Worm (Caenorhabditis elegans): Measurements from ENCODE around the gene C01G10.14.

The C01G10.14 gene

ce11 chrV:15082291-15082690 lies 23.5 kb downstream of the C01G10.14 start, which contains the start of the genes C01G10.10 and C01G10.9 (continued):
- TF ChIP-seq nhr-11 (tag; optimal IDR thresholded peaks at IDR 0.05) (no peak), fkh-10 (GFP tag; optimal IDR thresholded peaks at IDR 0.05) (no peak), sox-4 (tag; optimal IDR thresholded peaks at IDR 0.05) (peak; percentile 90), ztf-4 (tag; optimal IDR thresholded peaks at IDR 0.05) (no peak), lin-15B (tag; optimal IDR thresholded peaks at IDR 0.05) (no peak), dsc-1 (tag; optimal IDR thresholded peaks at IDR 0.05) (peak; percentile 90), nhr-19 (GFP tag; conservative IDR thresholded peaks at IDR 0.05) (peak; percentile 73), snpc-4 (tag; optimal IDR thresholded peaks at IDR 0.05) (peak; percentile 50), fkh-8 (tag; optimal IDR thresholded peaks at IDR 0.05) (peak; percentile 53), tlp-1 (tag; optimal IDR thresholded peaks at IDR 0.05) (no peak), ceh-82 (tag; optimal IDR thresholded peaks at IDR 0.05) (peak; percentile 28 to 32 (median 30)), snu-23 (GFP tag; optimal IDR thresholded peaks at IDR 0.05) (peak; percentile 86), unc-62 (GFP tag; optimal IDR thresholded peaks at IDR 0.05) (no peak), ztf-11 (tag; optimal IDR thresholded peaks at IDR 0.05) (peak in 1 of 2 experiments; percentile 95), lin-13 (GFP tag; optimal IDR thresholded peaks at IDR 0.05) (no peak), nhr-12 (tag; optimal IDR thresholded peaks at IDR 0.05) (no peak), fos-1 (tag; optimal IDR thresholded peaks at IDR 0.05) (no peak), sptf-1 (tag; optimal IDR thresholded peaks at IDR 0.05) (no peak), nhr-20 (tag; optimal IDR thresholded peaks at IDR 0.05) (peak; percentile 85), jun-1 (tag; optimal IDR thresholded peaks at IDR 0.05) (peak; percentile 29), mab-9 (GFP tag; IDR thresholded peaks at IDR 0.05) (peak; percentile 78; the same call in 1 of the 2 replicates), unc-86 (tag; optimal IDR thresholded peaks at IDR 0.05) (peak; percentile 46), ceh-90 (tag; optimal IDR thresholded peaks at IDR 0.05) (peak; percentile 92), nhr-28 (tag; optimal IDR thresholded peaks at IDR 0.05) (no peak), hlh-4 (tag; optimal IDR thresholded peaks at IDR 0.05) (peak; percentile 80), unc-130 (tag; optimal IDR thresholded peaks at IDR 0.05) (peak; percentile 34), ets-5 (GFP tag; IDR thresholded peaks at IDR 0.05) (no peak), zip-4 (GFP tag; optimal IDR thresholded peaks at IDR 0.05) (peak; percentile 20), sup-37 (GFP tag; optimal IDR thresholded peaks at IDR 0.05) (no peak), C34B4.2 (tag; optimal IDR thresholded peaks at IDR 0.05) (no peak), ama-1 (optimal IDR thresholded peaks at IDR 0.05) (no peak), dpl-1 (GFP tag; optimal IDR thresholded peaks at IDR 0.05) (peak; percentile 45 to 67 (median 56)), ces-1 (GFP tag; optimal IDR thresholded peaks at IDR 0.05) (no peak), unc-30 (tag; optimal IDR thresholded peaks at IDR 0.05) (no peak), hlh-17 (GFP tag; optimal IDR thresholded peaks at IDR 0.05; ENCODE audit: borderline replicate concordance) (no peak), hpl-2 (GFP tag; optimal IDR thresholded peaks at IDR 0.05) (no peak)

- TF ChIP-seq C34B4.2 (tag; optimal IDR thresholded peaks at IDR 0.05) (no peak), mab-9 (GFP tag; IDR thresholded peaks at IDR 0.05) (no peak), C16A3.4 (tag; optimal IDR thresholded peaks at IDR 0.05) (no peak), nhr-19 (GFP tag; conservative IDR thresholded peaks at IDR 0.05) (no peak), ets-5 (GFP tag; IDR thresholded peaks at IDR 0.05) (no peak), swsn-7 (tag; optimal IDR thresholded peaks at IDR 0.05) (no peak), ceh-8 (GFP tag; optimal IDR thresholded peaks at IDR 0.05) (no peak), blmp-1 (tag; optimal IDR thresholded peaks at IDR 0.05) (peak; percentile 66), nhr-77 (tag; optimal IDR thresholded peaks at IDR 0.05) (no peak), irx-1 (tag; optimal IDR thresholded peaks at IDR 0.05) (no peak), dsc-1 (tag; optimal IDR thresholded peaks at IDR 0.05) (peak; percentile 64), lin-39 (tag; optimal IDR thresholded peaks at IDR 0.05) (no peak)
Observed at ce11 chrV:15078560-15078959, 27.2 kb downstream of the C01G10.14 start.
